Fruit fly (Drosophila melanogaster): Measurements from ENCODE around the gene CG31642.

- no peak for TF ChIP-seq CG3919 (GFP tag; optimal IDR thresholded peaks at IDR 0.05)
- TF ChIP-seq CG34406 (GFP tag; optimal IDR thresholded peaks at IDR 0.05): no peak
- no peak for TF ChIP-seq CG6808 (GFP tag; optimal IDR thresholded peaks at IDR 0.05)
- TF ChIP-seq CG31627 (GFP tag; optimal IDR thresholded peaks at IDR 0.05): peak; percentile 21
- TF ChIP-seq Sox102F (GFP tag; optimal IDR thresholded peaks at IDR 0.05): no peak
Measured at dm6 chr2L:6098479-6099269, 19.6 kb upstream of the CG31642 start, which contains the start of gene CG9175.

All from whole organism, prepupa.